Worm (Caenorhabditis elegans) whole organism, L2 larva: ENCODE data around the gene srr-8.

Experiments used
- alr-1 ChIP-seq: fragments of 150-350 bp; optimal IDR thresholded peaks from 2 replicates; lab custom pipeline; 2014; ENCODE audit warnings: missing biosample characterization, missing genetic modification characterization
- ama-1 ChIP-seq: fragments of 150-350 bp; optimal IDR thresholded peaks from 2 replicates; lab custom pipeline; 2018; ENCODE audit warnings: inconsistent platforms
- skn-1 ChIP-seq: sonication (generic microtip); optimal IDR thresholded peaks from 2 replicates; lab custom pipeline; 2017; ENCODE audit warnings: missing biosample characterization, missing genetic modification characterization

- TF ChIP-seq alr-1 (tag; lab: Kevin White, UChicago), result no peak
- TF ChIP-seq ama-1, result no peak
- no peak for TF ChIP-seq skn-1 (tag; lab: Kevin White, UChicago)
These were observed 23.9 kb upstream of the srr-8 start for ce11 chrV:4977539-4977938.
